Fruit fly (Drosophila melanogaster) Kc167 (cell line): ENCODE results near the gene dl.

Source experiments
- Sin3A ChIP-seq: fragments of >200 bp; optimal IDR thresholded peaks from 2 replicates; lab custom pipeline; 2018; ENCODE audit warnings: missing external identifiers
- insv ChIP-seq: fragments of >200 bp; optimal IDR thresholded peaks from 3 replicates; lab custom pipeline; 2018; ENCODE audit warnings: missing external identifiers
- psq ChIP-seq: fragments of >200 bp; optimal IDR thresholded peaks from 2 replicates; lab custom pipeline; 2017; ENCODE audit warnings: missing external identifiers
- ttk ChIP-seq: sonication (Bioruptor generic); optimal IDR thresholded peaks from 2 replicates; lab custom pipeline; 2017; ENCODE audit warnings: missing external identifiers

DNA sequence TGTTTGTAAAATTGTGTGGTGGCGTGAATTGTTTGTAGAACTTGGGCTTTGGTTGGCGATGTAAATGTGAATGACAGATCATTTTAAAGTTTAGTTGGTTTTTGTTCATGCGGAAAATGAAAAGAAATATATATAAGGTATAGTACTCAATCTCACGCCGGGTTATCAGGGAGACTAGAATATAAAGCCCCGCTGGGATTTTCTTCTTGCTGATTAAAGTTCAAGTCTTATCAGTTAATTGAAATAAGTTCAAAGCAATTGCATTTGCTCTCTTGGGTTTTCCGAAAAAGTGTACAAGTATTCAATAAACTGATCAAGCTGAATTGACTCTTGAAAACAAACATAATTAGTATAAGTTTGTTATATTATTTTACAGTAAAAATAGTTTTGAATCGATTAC lies 24.8 kb downstream of the dl start:
- TF ChIP-seq ttk (no peak), psq (lab: Kevin White, UChicago) (no peak), Sin3A (lab: Kevin White, UChicago) (no peak), insv (lab: Kevin White, UChicago) (no peak)
